Worm (Caenorhabditis elegans): ENCODE data around the gene acox-1.5.

DNA sequence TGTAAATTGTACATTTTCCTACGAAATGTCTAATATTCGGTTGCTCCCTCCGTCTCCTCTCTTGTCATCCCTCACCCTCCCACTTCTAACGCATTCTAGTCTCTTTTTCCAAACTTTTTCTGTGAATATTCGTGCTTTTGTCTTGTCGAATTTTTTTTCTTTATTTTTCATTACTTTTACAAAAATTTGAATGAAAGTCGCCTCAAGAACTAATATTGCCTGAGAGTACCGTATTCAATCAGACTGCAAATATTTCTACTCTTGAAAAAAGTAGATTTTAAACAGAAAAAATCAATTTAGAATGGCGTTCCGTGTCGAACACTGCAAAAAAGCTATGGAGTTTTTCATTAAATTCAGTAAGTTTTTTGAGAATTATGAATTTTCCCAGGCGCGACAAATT lies 35.7 kb downstream of the acox-1.5 start, which contains the start of gene ZK1098.11:
- TF ChIP-seq dao-5 (tag; optimal IDR thresholded peaks at IDR 0.05) (no peak), W03F9.2 (tag; optimal IDR thresholded peaks at IDR 0.05) (no peak), him-1 (tag; optimal IDR thresholded peaks at IDR 0.05) (no peak)

Measured in whole organism, L4/young adult.